Worm (Caenorhabditis elegans): ENCODE data around the gene H37A05.2.

H37A05.2 gene

DNA sequence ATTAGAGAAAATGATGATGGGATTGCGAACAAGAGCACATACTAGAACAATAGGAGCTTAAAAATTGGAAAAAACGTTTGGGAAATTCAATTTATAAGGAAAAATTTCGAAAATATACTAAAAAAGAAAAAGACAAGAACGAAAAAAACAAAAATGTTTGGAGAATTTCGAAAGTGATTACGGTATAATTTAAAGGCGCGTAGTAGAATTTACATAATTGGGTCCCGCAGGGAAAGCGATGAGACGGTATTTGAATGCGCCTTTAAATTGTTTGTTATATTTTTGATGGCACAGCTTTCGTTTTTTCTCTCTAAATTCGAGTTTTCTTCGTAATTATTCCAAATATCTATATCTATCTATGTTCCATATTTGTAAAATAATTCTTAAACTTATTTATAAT lies 26.1 kb upstream of the H37A05.2 start:
- TF ChIP-seq D2030.7 (GFP tag; IDR thresholded peaks at IDR 0.05) = peak; percentile 42; the same call in 1 of the 2 replicates
- peak; percentile 90 for TF ChIP-seq lsl-1 (GFP tag; optimal IDR thresholded peaks at IDR 0.05)
- TF ChIP-seq hsf-1 (GFP tag; IDR thresholded peaks at IDR 0.05) = peak; percentile 16; the same call in 1 of the 2 replicates
- TF ChIP-seq egl-44 (GFP tag; IDR thresholded peaks at IDR 0.05) = no peak
- peak; percentile 80 for TF ChIP-seq xnd-1 (tag; optimal IDR thresholded peaks at IDR 0.05)
- peak; percentile 88 for TF ChIP-seq madf-6 (GFP tag; IDR thresholded peaks at IDR 0.05)
- TF ChIP-seq lin-54 (GFP tag; optimal IDR thresholded peaks at IDR 0.05) = peak; percentile 37
- peak; percentile 88 for TF ChIP-seq F33H1.4 (GFP tag; IDR thresholded peaks at IDR 0.05)
- TF ChIP-seq madf-8 (GFP tag; conservative IDR thresholded peaks at IDR 0.05) = peak; percentile 63
- no peak for TF ChIP-seq egrh-3 (GFP tag; IDR thresholded peaks at IDR 0.05)
- no peak for TF ChIP-seq attf-3 (GFP tag; conservative IDR thresholded peaks at IDR 0.05)
- TF ChIP-seq rcor-1 (GFP tag; IDR thresholded peaks at IDR 0.05) = no peak
- TF ChIP-seq sdz-38 (tag; optimal IDR thresholded peaks at IDR 0.05) = no peak
- no peak for TF ChIP-seq F55B11.4 (tag; optimal IDR thresholded peaks at IDR 0.05; ENCODE audit: borderline replicate concordance, insufficient read depth)

DNA sequence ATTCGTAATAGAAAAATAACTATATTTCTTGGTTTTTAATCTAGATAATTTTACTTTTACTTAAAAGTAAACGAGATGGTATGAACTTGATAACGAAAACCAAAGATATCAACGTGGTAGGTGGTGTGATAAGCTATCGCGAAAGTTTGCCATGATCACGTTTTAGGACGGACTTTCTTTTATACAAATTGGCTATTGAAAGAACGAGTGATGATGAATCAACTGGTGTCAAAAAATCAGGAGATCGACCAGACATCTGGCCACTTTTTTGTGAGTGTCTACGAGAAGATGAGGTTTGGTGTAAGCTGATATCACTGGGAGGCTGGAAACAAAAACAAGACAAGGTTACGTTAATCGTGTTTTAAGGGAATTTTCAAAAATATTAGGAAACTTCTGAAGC lies 25.2 kb upstream of the H37A05.2 start:
- no peak for TF ChIP-seq lir-1 (GFP tag; conservative IDR thresholded peaks at IDR 0.05)
- no peak for TF ChIP-seq ccch-3 (GFP tag; optimal IDR thresholded peaks at IDR 0.05)
- TF ChIP-seq snpc-3.4 (tag; optimal IDR thresholded peaks at IDR 0.05) = no peak
- no peak for TF ChIP-seq F39B2.1 (GFP tag; IDR thresholded peaks at IDR 0.05)
- TF ChIP-seq tbp1 (GFP tag; optimal IDR thresholded peaks at IDR 0.05) = peak; percentile 8
- no peak for TF ChIP-seq unc-62 (GFP tag; optimal IDR thresholded peaks at IDR 0.05)
- no peak for TF ChIP-seq ceh-27 (GFP tag; optimal IDR thresholded peaks at IDR 0.05)

DNA sequence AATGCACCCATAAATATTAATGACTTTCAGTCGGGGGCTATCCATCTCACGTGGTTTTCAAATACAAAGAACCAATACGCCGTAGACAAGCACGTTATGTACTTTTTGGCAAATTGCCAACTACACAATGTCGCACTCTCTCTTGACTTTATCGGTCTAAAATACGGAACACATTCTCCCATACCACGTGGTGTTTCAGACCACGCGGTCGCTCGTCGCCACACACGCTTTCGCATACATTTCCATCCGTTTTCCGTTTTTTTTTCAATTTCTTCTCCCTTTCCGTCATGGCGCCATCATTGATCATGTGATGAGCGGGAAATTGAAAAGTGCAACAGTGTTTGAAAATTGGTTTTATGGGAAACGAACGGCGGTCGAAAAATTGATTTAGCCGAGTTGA lies 24.5 kb upstream of the H37A05.2 start:
- TF ChIP-seq madf-10 (tag; optimal IDR thresholded peaks at IDR 0.05) = peak; percentile 56
- TF ChIP-seq hlh-12 (tag; optimal IDR thresholded peaks at IDR 0.05) = no peak
- peak; percentile 87 for TF ChIP-seq C06A6.2 (GFP tag; conservative IDR thresholded peaks at IDR 0.05)
- peak; percentile 82 for TF ChIP-seq gei-17 (GFP tag; optimal IDR thresholded peaks at IDR 0.05)
- TF ChIP-seq ceh-100 (GFP tag; IDR thresholded peaks at IDR 0.05) = no peak
- peak; percentile 81; the same call in 1 of the 2 replicates for TF ChIP-seq lir-1 (GFP tag; conservative IDR thresholded peaks at IDR 0.05)
- TF ChIP-seq nhr-90 (tag; optimal IDR thresholded peaks at IDR 0.05) = peak; percentile 75
- TF ChIP-seq egl-44 (GFP tag; IDR thresholded peaks at IDR 0.05) = 0 out of 2 replicates have a peak, but pooled peaks have one; percentile 61
- peak; percentile 59 for TF ChIP-seq rcor-1 (GFP tag; IDR thresholded peaks at IDR 0.05)
- TF ChIP-seq ZK185.1 (tag; optimal IDR thresholded peaks at IDR 0.05; ENCODE audit: poor library complexity, severe bottlenecking) = peak; percentile 67
- peak; percentile 80 for TF ChIP-seq dox-1 (GFP tag; IDR thresholded peaks at IDR 0.05)
- TF ChIP-seq nhr-120 (GFP tag; IDR thresholded peaks at IDR 0.05) = no peak
- no peak for TF ChIP-seq Y67H2A.10 (GFP tag; conservative IDR thresholded peaks at IDR 0.05)
- peak; percentile 67; the same call in 1 of the 2 replicates for TF ChIP-seq ztf-6 (GFP tag; IDR thresholded peaks at IDR 0.05)
- no peak for TF ChIP-seq sptf-2 (GFP tag; optimal IDR thresholded peaks at IDR 0.05)
- peak; percentile 91 for TF ChIP-seq nfyb-1 (GFP tag; IDR thresholded peaks at IDR 0.05)
- no peak for TF ChIP-seq snpc-1.1 (tag; optimal IDR thresholded peaks at IDR 0.05; ENCODE audit: insufficient read depth)
- TF ChIP-seq athp-1 (tag; optimal IDR thresholded peaks at IDR 0.05) = peak; percentile 48
- no peak for TF ChIP-seq F57A8.1 (GFP tag; optimal IDR thresholded peaks at IDR 0.05)
- TF ChIP-seq F39B2.1 (GFP tag; IDR thresholded peaks at IDR 0.05) = no peak
- TF ChIP-seq F55B11.4 (tag; optimal IDR thresholded peaks at IDR 0.05; ENCODE audit: borderline replicate concordance, insufficient read depth) = no peak
- TF ChIP-seq ceh-40 (GFP tag; IDR thresholded peaks at IDR 0.05) = no peak
- peak; percentile 79 to 82 for TF ChIP-seq let-607 (tag; optimal IDR thresholded peaks at IDR 0.05)
- peak; percentile 89 for TF ChIP-seq tlf-1 (GFP tag; optimal IDR thresholded peaks at IDR 0.05)
- peak; percentile 69 for TF ChIP-seq mcd-1 (GFP tag; IDR thresholded peaks at IDR 0.05)
- peak; percentile 90; the same call in 1 of the 2 replicates for TF ChIP-seq F37B4.10 (GFP tag; IDR thresholded peaks at IDR 0.05)
- TF ChIP-seq B0336.3 (GFP tag; IDR thresholded peaks at IDR 0.05) = no peak; the same call in none of the 2 replicates
- TF ChIP-seq pbrm-1 (GFP tag; IDR thresholded peaks at IDR 0.05) = peak; percentile 64
- TF ChIP-seq Y95B8A.8 (GFP tag; IDR thresholded peaks at IDR 0.05) = peak; percentile 76
